Worm (Caenorhabditis elegans) whole organism, late embryonic: ENCODE measurements around the gene M110.3.

ENCODE experiments used
- C08G9.2 ChIP-seq: sonication (generic microtip); optimal IDR thresholded peaks from 2 replicates; lab custom pipeline; 2016; ENCODE audit warnings: mild to moderate bottlenecking, missing genetic modification characterization, moderate library complexity, missing compliant biosample characterization
- F13H6.1 ChIP-seq: sonication (generic microtip); optimal IDR thresholded peaks from 2 replicates; lab custom pipeline; 2016; ENCODE audit warnings: missing genetic modification characterization, missing compliant biosample characterization
- K09A11.1 ChIP-seq: sonication (generic microtip); optimal IDR thresholded peaks from 2 replicates; lab custom pipeline; 2017; ENCODE audit warnings: antibody characterized with exemption, mild to moderate bottlenecking, missing genetic modification characterization, missing compliant biosample characterization; ENCODE audit not compliant: insufficient read depth
- T23F11.4 ChIP-seq: fragments of 200-800 bp; sonication (Bioruptor generic); optimal IDR thresholded peaks from 2 replicates; lab custom pipeline; 2018; ENCODE audit warnings: mild to moderate bottlenecking, missing genetic modification characterization, missing compliant biosample characterization
- Y22D7AL.16 ChIP-seq: sonication (generic microtip); optimal IDR thresholded peaks from 2 replicates; lab custom pipeline; 2016; ENCODE audit warnings: missing genetic modification characterization, missing compliant biosample characterization
- ama-1 ChIP-seq: fragments of 150-350 bp; optimal IDR thresholded peaks from 2 replicates; lab custom pipeline; 2014
- ceh-18 ChIP-seq: sonication (generic microtip); optimal IDR thresholded peaks from 2 replicates; lab custom pipeline; 2016; ENCODE audit warnings: missing genetic modification characterization, missing compliant biosample characterization
- ceh-19 ChIP-seq: fragments of 200-800 bp; sonication (Bioruptor generic); optimal IDR thresholded peaks from 2 replicates; lab custom pipeline; 2018; ENCODE audit warnings: mild to moderate bottlenecking, missing genetic modification characterization, missing compliant biosample characterization
- ceh-2 ChIP-seq: sonication (generic microtip); optimal IDR thresholded peaks from 2 replicates; lab custom pipeline; 2016; ENCODE audit warnings: missing genotype, missing genetic modification characterization, missing compliant biosample characterization
- ceh-22 ChIP-seq: sonication (generic microtip); optimal IDR thresholded peaks from 2 replicates; lab custom pipeline; 2017; ENCODE audit warnings: missing biosample characterization, missing genetic modification characterization
- ceh-31 ChIP-seq: sonication (generic microtip); optimal IDR thresholded peaks from 2 replicates; lab custom pipeline; 2016; ENCODE audit warnings: missing genetic modification characterization, missing compliant biosample characterization
- ceh-45 ChIP-seq: fragments of 200-800 bp; sonication (Bioruptor generic); IDR thresholded peaks from 2 replicates; pipeline ENCODE4 v1.3.6; 2022; ENCODE audit warnings: missing genetic modification reagents, missing genetic modification characterization, missing compliant biosample characterization
- ceh-48 ChIP-seq: sonication (generic microtip); optimal IDR thresholded peaks from 2 replicates; lab custom pipeline; 2016; ENCODE audit warnings: missing genetic modification characterization, inconsistent platforms, missing compliant biosample characterization
- che-1 ChIP-seq: sonication (generic microtip); optimal IDR thresholded peaks from 2 replicates; lab custom pipeline; 2016; ENCODE audit warnings: mild to moderate bottlenecking, missing genetic modification characterization, missing compliant biosample characterization
- dmd-4 ChIP-seq: sonication (generic microtip); optimal IDR thresholded peaks from 2 replicates; lab custom pipeline; 2016; ENCODE audit warnings: borderline replicate concordance, missing genetic modification characterization, missing compliant biosample characterization
- dve-1 ChIP-seq: sonication (generic microtip); optimal IDR thresholded peaks from 2 replicates; lab custom pipeline; 2017; ENCODE audit warnings: antibody characterized with exemption, mild to moderate bottlenecking, missing genetic modification characterization, missing compliant biosample characterization
- elt-2 ChIP-seq: sonication (generic microtip); optimal IDR thresholded peaks from 2 replicates; lab custom pipeline; 2016; ENCODE audit warnings: missing genetic modification reagents, missing genetic modification characterization, missing compliant biosample characterization
- elt-4 ChIP-seq: sonication (generic microtip); optimal IDR thresholded peaks from 2 replicates; lab custom pipeline; 2016; ENCODE audit warnings: missing genetic modification characterization, missing compliant biosample characterization
- ets-4 ChIP-seq: sonication (generic microtip); optimal IDR thresholded peaks from 2 replicates; lab custom pipeline; 2016; ENCODE audit warnings: missing genetic modification characterization, missing compliant biosample characterization
- eyg-1 ChIP-seq: sonication (generic microtip); optimal IDR thresholded peaks from 2 replicates; lab custom pipeline; 2016; ENCODE audit warnings: missing genotype, missing genetic modification characterization, missing compliant biosample characterization
- fax-1 ChIP-seq: sonication (generic microtip); optimal IDR thresholded peaks from 2 replicates; lab custom pipeline; 2016; ENCODE audit warnings: missing genotype, missing genetic modification characterization, missing compliant biosample characterization
- fkh-10 ChIP-seq: fragments of 150-350 bp; optimal IDR thresholded peaks from 2 replicates; lab custom pipeline; 2014; ENCODE audit warnings: missing biosample characterization, missing genetic modification reagents, missing genetic modification characterization
- gmeb-2 ChIP-seq: sonication (generic microtip); optimal IDR thresholded peaks from 2 replicates; lab custom pipeline; 2016; ENCODE audit warnings: missing genetic modification characterization, inconsistent platforms, missing compliant biosample characterization
- hlh-30 ChIP-seq: sonication (generic microtip); optimal IDR thresholded peaks from 2 replicates; lab custom pipeline; 2017; ENCODE audit warnings: antibody characterized with exemption, missing genetic modification characterization, missing compliant biosample characterization; ENCODE audit not compliant: insufficient read depth
- hlh-6 ChIP-seq: sonication (generic microtip); optimal IDR thresholded peaks from 2 replicates; lab custom pipeline; 2016; ENCODE audit warnings: missing genotype, missing genetic modification characterization, missing compliant biosample characterization
- lim-6 ChIP-seq: sonication (generic microtip); optimal IDR thresholded peaks from 2 replicates; lab custom pipeline; 2016; ENCODE audit warnings: missing genetic modification characterization, missing compliant biosample characterization
- lin-11 ChIP-seq: fragments of 200-800 bp; sonication (Bioruptor generic); optimal IDR thresholded peaks from 2 replicates; lab custom pipeline; 2018; ENCODE audit warnings: mild to moderate bottlenecking, missing genetic modification characterization, missing compliant biosample characterization
- madf-2 ChIP-seq: sonication (generic microtip); optimal IDR thresholded peaks from 2 replicates; lab custom pipeline; 2017; ENCODE audit warnings: missing genetic modification characterization, missing compliant biosample characterization
- mec-3 ChIP-seq: sonication (generic microtip); optimal IDR thresholded peaks from 2 replicates; lab custom pipeline; 2016; ENCODE audit warnings: borderline replicate concordance, missing genetic modification characterization, missing compliant biosample characterization
- nhr-232 ChIP-seq: sonication (generic microtip); optimal IDR thresholded peaks from 2 replicates; lab custom pipeline; 2016; ENCODE audit warnings: missing genetic modification characterization, missing compliant biosample characterization
- npax-4 ChIP-seq: sonication (generic microtip); optimal IDR thresholded peaks from 2 replicates; lab custom pipeline; 2016; ENCODE audit warnings: missing genetic modification characterization, missing compliant biosample characterization
- pqm-1 ChIP-seq: sonication (generic microtip); optimal IDR thresholded peaks from 2 replicates; lab custom pipeline; 2016; ENCODE audit warnings: missing genetic modification characterization, missing compliant biosample characterization
- pros-1 ChIP-seq: fragments of 150-350 bp; optimal IDR thresholded peaks from 2 replicates; lab custom pipeline; 2014; ENCODE audit warnings: missing biosample characterization, missing genetic modification reagents, missing genetic modification characterization
- ref-2 ChIP-seq: sonication (generic microtip); optimal IDR thresholded peaks from 2 replicates; lab custom pipeline; 2016; ENCODE audit warnings: missing genetic modification characterization, missing compliant biosample characterization
- rnt-1 ChIP-seq: sonication (generic microtip); optimal IDR thresholded peaks from 2 replicates; lab custom pipeline; 2016; ENCODE audit warnings: missing genetic modification characterization, missing compliant biosample characterization
- sdc-2 ChIP-seq: sonication (generic microtip); optimal IDR thresholded peaks from 2 replicates; lab custom pipeline; 2016; ENCODE audit warnings: missing genotype, missing genetic modification characterization, missing compliant biosample characterization
- sox-4 ChIP-seq: sonication (generic microtip); optimal IDR thresholded peaks from 2 replicates; lab custom pipeline; 2017; ENCODE audit warnings: mild to moderate bottlenecking, missing genetic modification characterization, inconsistent platforms, missing compliant biosample characterization
- syd-9 ChIP-seq: sonication (generic microtip); optimal IDR thresholded peaks from 2 replicates; lab custom pipeline; 2016; ENCODE audit warnings: mild to moderate bottlenecking, missing genetic modification characterization, moderate library complexity, missing compliant biosample characterization
- ttx-3 ChIP-seq: sonication (generic microtip); optimal IDR thresholded peaks from 2 replicates; lab custom pipeline; 2016; ENCODE audit warnings: missing genetic modification reagents, missing genetic modification characterization, missing compliant biosample characterization
- unc-55 ChIP-seq: sonication (generic microtip); optimal IDR thresholded peaks from 2 replicates; lab custom pipeline; 2017; ENCODE audit warnings: missing biosample characterization, missing genetic modification reagents, missing genetic modification characterization
- ztf-16 ChIP-seq: sonication (generic microtip); optimal IDR thresholded peaks from 2 replicates; lab custom pipeline; 2017; ENCODE audit warnings: missing genetic modification characterization, missing compliant biosample characterization

M110.3 gene

ce11 chrII:8249710-8250109 is 33.3 kb upstream of the M110.3 start:
- TF ChIP-seq unc-55 (no peak), elt-2 (tag; lab: Kevin White, UChicago) (peak; percentile 55)

- TF ChIP-seq dmd-4 (tag; lab: Kevin White, UChicago) (no peak), F13H6.1 (tag; lab: Kevin White, UChicago) (no peak), syd-9 (no peak), rnt-1 (tag; lab: Kevin White, UChicago) (no peak)
Measured at ce11 chrII:8248745-8249144, 32.3 kb upstream of the M110.3 start, which contains the start of the genes F35C11.2 and F35C11.4. TSS of gene F35C11.2 (minus strand) at chrII:8248834. TSS of gene F35C11.4 (plus strand) at chrII:8249004.

- TF ChIP-seq ceh-48 (tag; lab: Kevin White, UChicago) (no peak), ref-2 (tag; lab: Kevin White, UChicago) (no peak), lin-11 (tag; lab: Kevin White, UChicago) (no peak), elt-4 (tag; lab: Kevin White, UChicago) (no peak), ets-4 (tag; lab: Kevin White, UChicago) (no peak), C08G9.2 (tag; lab: Kevin White, UChicago) (no peak), T23F11.4 (GFP tag; lab: Kevin White, UChicago) (no peak), dmd-4 (tag; lab: Kevin White, UChicago) (no peak), fkh-10 (no peak), fax-1 (tag; lab: Kevin White, UChicago) (no peak), pqm-1 (no peak), sdc-2 (tag; lab: Kevin White, UChicago) (no peak), hlh-30 (tag; lab: Kevin White, UChicago) (no peak), gmeb-2 (tag; lab: Kevin White, UChicago) (no peak), ztf-16 (tag; lab: Kevin White, UChicago) (no peak), dve-1 (no peak), mec-3 (no peak), syd-9 (no peak), ceh-45 (GFP tag; lab: Robert Waterston, UW) (no peak), che-1 (tag; lab: Kevin White, UChicago) (no peak)
- TF ChIP-seq, all 69 proteins: peak for 0
Measured at ce11 chrII:8246476-8246875, 30.1 kb upstream of the M110.3 start, which contains the start of gene F35C11.3. TSS of gene F35C11.3 (plus strand) at chrII:8246776.

ce11 chrII:8238155-8238554 is 21.7 kb upstream of the M110.3 start, which contains the start of gene nlp-5:
TSS of gene nlp-5 (plus strand) at chrII:8238455.
- TF ChIP-seq eyg-1 (tag; lab: Kevin White, UChicago) (no peak), ceh-31 (tag; lab: Kevin White, UChicago) (no peak), lin-11 (tag; lab: Kevin White, UChicago) (no peak), madf-2 (tag; lab: Kevin White, UChicago) (no peak), elt-4 (tag; lab: Kevin White, UChicago) (no peak), nhr-232 (no peak), sox-4 (no peak), ceh-2 (tag; lab: Kevin White, UChicago) (no peak)

DNA sequence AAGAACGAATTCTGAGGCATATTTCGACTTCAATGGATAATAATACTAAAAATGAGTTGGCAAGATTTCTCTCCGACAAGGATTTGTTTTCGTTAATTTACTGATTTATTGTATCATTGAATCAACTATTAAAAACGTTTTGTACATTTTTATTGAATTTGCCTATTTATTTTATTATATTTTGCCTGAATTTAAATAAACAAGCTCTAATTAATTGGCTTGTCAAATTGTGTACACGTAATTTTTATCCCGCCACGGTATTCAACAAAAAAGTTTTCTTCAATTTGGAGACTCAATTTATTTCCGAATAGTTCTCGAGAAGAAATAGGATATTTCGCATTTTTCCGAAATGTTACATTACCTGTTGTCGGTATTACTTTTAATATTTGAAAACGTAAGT is 16.1 kb upstream of the M110.3 start, which contains the start of gene M110.7:
TSS of gene M110.7 (plus strand) at position 301 of the 400 bp plus-strand sequence.
- TF ChIP-seq gmeb-2 (tag; lab: Kevin White, UChicago) (no peak), ceh-19 (GFP tag; lab: Kevin White, UChicago) (no peak), pros-1 (tag; lab: Kevin White, UChicago) (no peak), ttx-3 (tag; lab: Kevin White, UChicago) (no peak), pqm-1 (no peak), hlh-6 (tag; lab: Kevin White, UChicago) (no peak), ceh-18 (tag; lab: Kevin White, UChicago) (no peak), ceh-31 (tag; lab: Kevin White, UChicago) (no peak), lim-6 (tag; lab: Kevin White, UChicago) (no peak), C08G9.2 (tag; lab: Kevin White, UChicago) (no peak), npax-4 (tag; lab: Kevin White, UChicago) (no peak), nhr-232 (no peak), ama-1 (no peak), ceh-22 (tag; lab: Kevin White, UChicago) (no peak), Y22D7AL.16 (tag; lab: Kevin White, UChicago) (no peak), K09A11.1 (tag; lab: Kevin White, UChicago) (no peak)
